Fruit fly (Drosophila melanogaster) whole organism, embryonic: ENCODE measurements around the gene CG4914.

Experiments
- Ada2b ChIP-seq: fragments of 200-800 bp; sonication (Bioruptor generic); IDR thresholded peaks from 2 replicates; pipeline ENCODE4 v1.3.6; 2022; ENCODE audit warnings: missing biosample characterization, missing genetic modification characterization
- Antp ChIP-seq: fragments of 200-800 bp; sonication (Bioruptor generic); optimal IDR thresholded peaks from 3 replicates; lab custom pipeline; 2016; ENCODE audit warnings: missing biosample characterization, missing genetic modification characterization
- Atf3 ChIP-seq: fragments of 200-800 bp; sonication (Bioruptor generic); optimal IDR thresholded peaks from 3 replicates; lab custom pipeline; 2016; ENCODE audit warnings: missing biosample characterization, missing genetic modification characterization
- Bdp1 ChIP-seq: fragments of 200-800 bp; sonication (Bioruptor generic); optimal IDR thresholded peaks from 3 replicates; lab custom pipeline; 2016; ENCODE audit warnings: missing biosample characterization, missing genetic modification characterization
- Bgb ChIP-seq: fragments of 200-800 bp; sonication (Bioruptor generic); IDR thresholded peaks from 2 replicates; pipeline ENCODE4 v1.3.6; 2022; ENCODE audit warnings: missing biosample characterization, missing genetic modification characterization; ENCODE audit not compliant: partially characterized antibody
- CG14667 ChIP-seq: fragments of 200-800 bp; sonication (Bioruptor generic); IDR thresholded peaks from 2 replicates; pipeline ENCODE4 v1.3.6; 2022; ENCODE audit warnings: missing biosample characterization, missing genetic modification characterization
- CG1603 ChIP-seq: fragments of 200-800 bp; sonication (Bioruptor generic); optimal IDR thresholded peaks from 2 replicates; lab custom pipeline; 2019; ENCODE audit warnings: missing biosample characterization, mild to moderate bottlenecking, missing genetic modification characterization, moderate library complexity
- CG17829 ChIP-seq: fragments of 200-800 bp; optimal IDR thresholded peaks from 2 replicates; lab custom pipeline; 2019; ENCODE audit warnings: missing biosample characterization, mild to moderate bottlenecking, missing genetic modification characterization, moderate library complexity
- CG17912 ChIP-seq: fragments of 200-800 bp; sonication (Bioruptor generic); optimal IDR thresholded peaks from 2 replicates; lab custom pipeline; 2018; ENCODE audit warnings: missing biosample characterization, mild to moderate bottlenecking, missing genetic modification characterization
- CG18011 ChIP-seq: fragments of 200-800 bp; sonication (Bioruptor generic); optimal IDR thresholded peaks from 2 replicates; lab custom pipeline; 2017; ENCODE audit warnings: missing biosample characterization, missing genetic modification characterization, mild to moderate bottlenecking, moderate library complexity, missing genotype
- CG18476 ChIP-seq: fragments of 200-800 bp; sonication (Bioruptor generic); optimal IDR thresholded peaks from 2 replicates; lab custom pipeline; 2016; ENCODE audit warnings: missing biosample characterization, mild to moderate bottlenecking, missing genetic modification characterization
- CG31388 ChIP-seq: fragments of 200-800 bp; sonication (Bioruptor generic); optimal IDR thresholded peaks from 2 replicates; lab custom pipeline; 2016; ENCODE audit warnings: missing biosample characterization, missing genetic modification characterization
- CG3281 ChIP-seq: fragments of 200-800 bp; sonication (Bioruptor generic); optimal IDR thresholded peaks from 3 replicates; lab custom pipeline; 2017; ENCODE audit warnings: missing biosample characterization, mild to moderate bottlenecking, missing genetic modification characterization
- CG34376 ChIP-seq: fragments of 200-800 bp; sonication (Bioruptor generic); optimal IDR thresholded peaks from 2 replicates; lab custom pipeline; 2018; ENCODE audit warnings: missing biosample characterization, mild to moderate bottlenecking, missing genetic modification characterization
- CG4328 ChIP-seq: fragments of 200-800 bp; sonication (Bioruptor generic); optimal IDR thresholded peaks from 3 replicates; lab custom pipeline; 2017; ENCODE audit warnings: missing biosample characterization, missing genetic modification reagents, missing genetic modification characterization
- CG7357 ChIP-seq: fragments of 200-800 bp; sonication (Bioruptor generic); IDR thresholded peaks from 3 replicates; pipeline ENCODE4 v1.3.6; 2022; ENCODE audit warnings: missing biosample characterization, missing genetic modification characterization
- CG7839 ChIP-seq: fragments of 200-800 bp; sonication (Bioruptor generic); optimal IDR thresholded peaks from 3 replicates; lab custom pipeline; 2018; ENCODE audit warnings: missing biosample characterization, mild to moderate bottlenecking, missing genetic modification characterization, moderate library complexity
- CG7963 ChIP-seq: fragments of 200-800 bp; sonication (Bioruptor generic); IDR thresholded peaks from 3 replicates; pipeline ENCODE4 v1.3.6; 2022; ENCODE audit warnings: missing biosample characterization, missing genetic modification characterization; ENCODE audit not compliant: partially characterized antibody
- CG9609 ChIP-seq: fragments of 200-800 bp; sonication (Bioruptor generic); optimal IDR thresholded peaks from 3 replicates; lab custom pipeline; 2016; ENCODE audit warnings: missing biosample characterization, missing genetic modification characterization
- CkIIα-i1 ChIP-seq: fragments of 200-800 bp; sonication (Bioruptor generic); IDR thresholded peaks from 2 replicates; pipeline ENCODE4 v1.3.6; 2022; ENCODE audit warnings: missing biosample characterization, missing genetic modification characterization
- CoRest ChIP-seq: fragments of 200-800 bp; sonication (Bioruptor generic); optimal IDR thresholded peaks from 3 replicates; lab custom pipeline; 2018; ENCODE audit warnings: missing biosample characterization, mild to moderate bottlenecking, missing genetic modification characterization, moderate library complexity
- D19A ChIP-seq: fragments of 200-800 bp; optimal IDR thresholded peaks from 3 replicates; lab custom pipeline; 2019; ENCODE audit warnings: missing biosample characterization, mild to moderate bottlenecking, missing genetic modification characterization, moderate library complexity
- Deaf1 ChIP-seq: fragments of 200-800 bp; optimal IDR thresholded peaks from 3 replicates; lab custom pipeline; 2019; ENCODE audit warnings: missing biosample characterization, mild to moderate bottlenecking, missing genetic modification characterization, moderate library complexity
- Dref ChIP-seq: fragments of 200-800 bp; sonication (Bioruptor generic); IDR thresholded peaks from 2 replicates; pipeline ENCODE4 v1.3.6; 2022; ENCODE audit warnings: missing biosample characterization, missing genetic modification characterization
- HLH4C ChIP-seq: fragments of 200-800 bp; sonication (Bioruptor generic); IDR thresholded peaks from 3 replicates; pipeline ENCODE4 v1.3.6; 2022; ENCODE audit warnings: missing biosample characterization, missing genetic modification characterization; ENCODE audit not compliant: partially characterized antibody
- Hr39 ChIP-seq: fragments of >200 bp; optimal IDR thresholded peaks from 2 replicates; lab custom pipeline; 2017
- Max ChIP-seq: fragments of 200-800 bp; sonication (Bioruptor generic); optimal IDR thresholded peaks from 2 replicates; lab custom pipeline; 2016; ENCODE audit warnings: missing biosample characterization, mild to moderate bottlenecking, missing genetic modification characterization
- Mes4 ChIP-seq: fragments of 200-800 bp; sonication (Bioruptor generic); optimal IDR thresholded peaks from 2 replicates; lab custom pipeline; 2016; ENCODE audit warnings: missing biosample characterization, missing genetic modification characterization
- Myb ChIP-seq: fragments of 200-800 bp; sonication (Bioruptor generic); optimal IDR thresholded peaks from 2 replicates; lab custom pipeline; 2016; ENCODE audit warnings: missing biosample characterization, missing genetic modification characterization
- Ptx1 ChIP-seq: fragments of 200-800 bp; sonication (Bioruptor generic); IDR thresholded peaks from 2 replicates; pipeline ENCODE4 v1.3.6; 2022; ENCODE audit warnings: missing biosample characterization, missing genetic modification characterization
- Xrp1 ChIP-seq: fragments of 200-800 bp; sonication (Bioruptor generic); IDR thresholded peaks from 2 replicates; pipeline ENCODE4 v1.3.6; 2022; ENCODE audit warnings: missing biosample characterization, missing genetic modification characterization
- az2 ChIP-seq: fragments of 200-800 bp; sonication (Bioruptor generic); optimal IDR thresholded peaks from 3 replicates; lab custom pipeline; 2016; ENCODE audit warnings: missing biosample characterization, missing genetic modification characterization
- cato ChIP-seq: fragments of 200-800 bp; sonication (Bioruptor generic); optimal IDR thresholded peaks from 2 replicates; lab custom pipeline; 2016; ENCODE audit warnings: missing biosample characterization, missing genetic modification characterization, borderline replicate concordance
- chif ChIP-seq, 2 experiments: fragments of 200-800 bp; sonication (Bioruptor generic); optimal IDR thresholded peaks; 3 replicates each; lab custom pipeline; 2016; ENCODE audit warnings: missing biosample characterization in 2 of 2, missing genetic modification characterization in 2 of 2
- ci ChIP-seq: fragments of 200-800 bp; sonication (Bioruptor generic); IDR thresholded peaks from 3 replicates; pipeline ENCODE4 v1.3.6; 2022; ENCODE audit warnings: missing biosample characterization, missing genetic modification characterization
- dmrt99B ChIP-seq: fragments of 200-800 bp; sonication (Bioruptor generic); optimal IDR thresholded peaks from 2 replicates; lab custom pipeline; 2018; ENCODE audit warnings: missing biosample characterization, mild to moderate bottlenecking, missing genetic modification characterization, moderate library complexity
- gcm2 ChIP-seq: fragments of 200-800 bp; sonication (Bioruptor generic); optimal IDR thresholded peaks from 2 replicates; lab custom pipeline; 2016; ENCODE audit warnings: missing biosample characterization, missing genetic modification characterization
- ken ChIP-seq: fragments of 200-800 bp; sonication (Bioruptor generic); IDR thresholded peaks from 3 replicates; pipeline ENCODE4 v1.3.6; 2022; ENCODE audit warnings: missing biosample characterization, missing genetic modification characterization
- luna ChIP-seq: fragments of 200-800 bp; sonication (Bioruptor generic); optimal IDR thresholded peaks from 2 replicates; lab custom pipeline; 2016; ENCODE audit warnings: missing biosample characterization, missing genetic modification characterization
- nmo ChIP-seq: fragments of 200-800 bp; sonication (Bioruptor generic); optimal IDR thresholded peaks from 2 replicates; lab custom pipeline; 2018; ENCODE audit warnings: missing biosample characterization, mild to moderate bottlenecking, missing genetic modification characterization, moderate library complexity
- oc ChIP-seq: fragments of 200-800 bp; sonication (Bioruptor generic); optimal IDR thresholded peaks from 2 replicates; lab custom pipeline; 2018; ENCODE audit warnings: missing biosample characterization, mild to moderate bottlenecking, missing genetic modification characterization, moderate library complexity
- org-1 ChIP-seq: fragments of 200-800 bp; sonication (Bioruptor generic); optimal IDR thresholded peaks from 2 replicates; lab custom pipeline; 2017; ENCODE audit warnings: missing biosample characterization, missing genetic modification characterization
- pan ChIP-seq, 4 experiments: fragments of >200 bp in 3 of 4; fragments of 200-800 bp in 1 of 4; sonication (Bioruptor generic) in 1 of 4; optimal IDR thresholded peaks in 3 of 4; IDR thresholded peaks in 1 of 4; 2 replicates each; pipeline versions ENCODE4 v1.3.6 to Lab custom; 2017 to 2022; ENCODE audit warnings: missing biosample characterization in 2 of 4, missing genetic modification characterization in 2 of 4, mixed read lengths in 1 of 4
- sens ChIP-seq: fragments of 200-800 bp; sonication (Bioruptor generic); peaks from one replicate; lab custom pipeline; 2016; ENCODE audit warnings: missing biosample characterization, missing genetic modification characterization
- sens-2 ChIP-seq: fragments of 200-800 bp; sonication (Bioruptor generic); IDR thresholded peaks from 2 replicates; pipeline ENCODE4 v1.3.6; 2022; ENCODE audit warnings: missing biosample characterization, missing genetic modification characterization
- sug ChIP-seq: fragments of 200-800 bp; optimal IDR thresholded peaks from 2 replicates; lab custom pipeline; 2019; ENCODE audit warnings: missing biosample characterization, mild to moderate bottlenecking, missing genetic modification characterization, moderate library complexity
- tx ChIP-seq: fragments of 200-800 bp; sonication (Bioruptor generic); optimal IDR thresholded peaks from 2 replicates; lab custom pipeline; 2016; ENCODE audit warnings: missing biosample characterization, missing genetic modification characterization
- usp ChIP-seq: fragments of >200 bp; optimal IDR thresholded peaks from 2 replicates; lab custom pipeline; 2017; ENCODE audit warnings: missing biosample characterization, missing genetic modification characterization
- wdn ChIP-seq: fragments of 200-800 bp; sonication (Bioruptor generic); IDR thresholded peaks from 2 replicates; pipeline ENCODE4 v1.3.6; 2022; ENCODE audit warnings: missing biosample characterization, missing genetic modification characterization
- zen ChIP-seq: fragments of 200-800 bp; sonication (Bioruptor generic); optimal IDR thresholded peaks from 3 replicates; lab custom pipeline; 2018; ENCODE audit warnings: missing biosample characterization, mild to moderate bottlenecking, missing genetic modification characterization, moderate library complexity

CG4914 gene

DNA sequence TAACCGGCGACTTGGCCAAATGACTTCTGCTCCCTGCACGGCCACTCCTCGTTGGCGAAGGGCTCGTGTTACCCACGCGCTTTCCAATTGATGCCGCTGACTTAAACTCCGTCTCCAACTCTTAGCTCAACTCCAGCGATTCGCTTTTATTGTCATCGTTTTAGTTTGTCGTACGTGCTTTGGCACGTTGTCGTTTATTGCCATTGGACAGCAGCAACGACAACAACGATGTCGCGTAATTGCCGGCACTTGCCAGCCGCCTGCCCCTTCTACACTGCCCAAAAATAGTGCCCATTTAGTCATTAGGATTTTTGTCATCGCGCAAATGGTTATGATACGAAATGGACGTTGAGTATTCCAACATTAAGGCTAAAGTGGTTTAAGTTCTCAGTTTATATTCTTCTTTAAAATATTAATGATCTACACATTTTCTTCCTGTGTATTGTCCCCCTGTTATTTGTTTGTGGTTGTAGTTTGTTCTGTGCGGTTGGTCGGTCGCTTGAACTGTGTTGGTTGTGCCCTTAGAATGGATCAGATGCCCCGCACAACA lies 12.1 kb downstream of the CG4914 start (continued):
- TF ChIP-seq ci (GFP tag; lab: Robert Waterston, UW) (peak; percentile 95), Hr39 (lab: Kevin White, UChicago) (no peak), CG34376 (GFP tag; lab: Kevin White, UChicago) (peak; percentile 60), tx (peak; percentile 79), Ada2b (peak; percentile 79), CoRest (tag; lab: Kevin White, UChicago) (peak; percentile 91), Max (GFP tag; lab: Kevin White, UChicago) (peak; percentile 83), dmrt99B (peak; percentile 91), ken (peak; percentile 81), usp (GFP tag; lab: Kevin White, UChicago) (no peak), oc (tag; lab: Kevin White, UChicago) (peak; percentile 90), sens (GFP tag; lab: Kevin White, UChicago) (peak; percentile 99), Bgb (GFP tag; lab: Robert Waterston, UW) (no peak), CG4328 (GFP tag; lab: Kevin White, UChicago) (peak; percentile 53), CG31388 (peak; percentile 69), chif (GFP tag; optimal IDR thresholded peaks at IDR 0.05; lab: Kevin White, UChicago) (peak; percentile 92 to 94), HLH4C (GFP tag; lab: Robert Waterston, UW) (no peak), CG7357 (peak; percentile 48; the same call in 2 of the 3 replicates), sug (tag; lab: Kevin White, UChicago) (peak; percentile 74), CG18011 (GFP tag; lab: Kevin White, UChicago) (peak; percentile 61), luna (peak; percentile 2), CG17912 (GFP tag; lab: Kevin White, UChicago) (peak; percentile 68), nmo (GFP tag; lab: Kevin White, UChicago) (peak; percentile 91), CG1603 (peak; percentile 91), CkIIα-i1 (GFP tag; lab: Robert Waterston, UW) (no peak), CG14667 (GFP tag; lab: Robert Waterston, UW) (peak; percentile 87), gcm2 (GFP tag; lab: Kevin White, UChicago) (peak; percentile 82), pan (optimal IDR thresholded peaks at IDR 0.05; lab: Kevin White, UChicago) (no peak), pan (GFP tag; optimal IDR thresholded peaks at IDR 0.05 in 1 of 2, IDR thresholded peaks at IDR 0.05 in 1 of 2) (peak in 1 of 2 experiments; percentile 90), D19A (peak; percentile 86), az2 (GFP tag; lab: Kevin White, UChicago) (peak; percentile 92), Mes4 (GFP tag; lab: Kevin White, UChicago) (peak; percentile 88), Atf3 (GFP tag; lab: Kevin White, UChicago) (peak; percentile 88), CG18476 (peak; percentile 82), cato (GFP tag; lab: Kevin White, UChicago) (peak; percentile 78), Xrp1 (peak; percentile 95), Myb (peak; percentile 65), wdn (GFP tag; lab: Robert Waterston, UW) (peak; percentile 65), zen (tag; lab: Kevin White, UChicago) (peak; percentile 74), CG9609 (peak; percentile 83), CG17829 (tag; lab: Kevin White, UChicago) (peak; percentile 93), org-1 (GFP tag; lab: Kevin White, UChicago) (peak; percentile 83), Antp (peak; percentile 84), Bdp1 (GFP tag; lab: Kevin White, UChicago) (peak; percentile 81), CG3281 (peak; percentile 85), CG7963 (GFP tag; lab: Robert Waterston, UW) (no peak), Dref (GFP tag; lab: Robert Waterston, UW) (no peak), Ptx1 (peak; percentile 86), Deaf1 (tag; lab: Kevin White, UChicago) (peak; percentile 71), sens-2 (peak; percentile 83), CG7839 (tag; lab: Kevin White, UChicago) (peak; percentile 93)
